Worm (Caenorhabditis elegans) whole organism, L4 larva: ENCODE measurements around the gene ZK856.6.

Experiments used
- D1046.2 ChIP-seq: fragments of 200-800 bp; sonication (Bioruptor generic); IDR thresholded peaks from 2 replicates; pipeline ENCODE4 v1.3.6; 2022; ENCODE audit warnings: missing genetic modification characterization, missing compliant biosample characterization
- F10B5.3 ChIP-seq: sonication (generic microtip); optimal IDR thresholded peaks from 2 replicates; lab custom pipeline; 2016; ENCODE audit warnings: mild to moderate bottlenecking, missing genetic modification characterization, missing compliant biosample characterization
- F26F4.8 ChIP-seq: fragments of 200-800 bp; sonication (Bioruptor generic); conservative IDR thresholded peaks from 2 replicates; pipeline ENCODE4 v1.3.6; 2022; ENCODE audit warnings: missing genetic modification characterization, missing compliant biosample characterization
- F44E2.7 ChIP-seq: fragments of 200-800 bp; sonication (Bioruptor generic); IDR thresholded peaks from 2 replicates; pipeline ENCODE4 v2.1.2; 2022; ENCODE audit warnings: missing genetic modification characterization, missing compliant biosample characterization
- F49E8.2 ChIP-seq: sonication (generic microtip); optimal IDR thresholded peaks from 2 replicates; lab custom pipeline; 2016; ENCODE audit warnings: missing compliant biosample characterization, mild to moderate bottlenecking, missing genetic modification characterization, borderline replicate concordance
- Y105C5A.15 ChIP-seq: fragments of 200-800 bp; sonication (Bioruptor generic); IDR thresholded peaks from 2 replicates; pipeline ENCODE4 v1.3.6; 2022; ENCODE audit warnings: missing genetic modification characterization, missing compliant biosample characterization
- Y48G9A.11 ChIP-seq: fragments of 200-800 bp; sonication (Bioruptor generic); IDR thresholded peaks from 2 replicates; pipeline ENCODE4 v1.3.6; 2022; ENCODE audit warnings: missing genetic modification reagents, missing genetic modification characterization, missing compliant biosample characterization
- Y75B8A.6 ChIP-seq: fragments of 200-800 bp; sonication (Bioruptor generic); IDR thresholded peaks from 2 replicates; pipeline ENCODE4 v1.3.6; 2022; ENCODE audit warnings: missing genetic modification reagents, missing genetic modification characterization, missing compliant biosample characterization
- ZK337.2 ChIP-seq: fragments of 200-800 bp; sonication (Bioruptor generic); IDR thresholded peaks from 2 replicates; pipeline ENCODE4 v1.3.6; 2022; ENCODE audit warnings: missing genetic modification reagents, missing genetic modification characterization, missing compliant biosample characterization
- aha-1 ChIP-seq: fragments of 150-350 bp; peaks from one replicate; lab custom pipeline; 2014; ENCODE audit warnings: missing biosample characterization, missing genetic modification characterization
- arid-1 ChIP-seq: fragments of 200-800 bp; sonication (Bioruptor generic); conservative IDR thresholded peaks from 2 replicates; pipeline ENCODE4 v1.3.6; 2022; ENCODE audit warnings: missing genetic modification reagents, missing genetic modification characterization, missing compliant biosample characterization
- attf-4 ChIP-seq: sonication (generic microtip); optimal IDR thresholded peaks from 3 replicates; lab custom pipeline; 2017; ENCODE audit warnings: missing biosample characterization, missing genetic modification characterization
- ceh-20 ChIP-seq: fragments of 200-800 bp; sonication (Bioruptor generic); IDR thresholded peaks from 2 replicates; pipeline ENCODE4 v1.3.6; 2022; ENCODE audit warnings: missing genetic modification reagents, missing genetic modification characterization, missing compliant biosample characterization
- ceh-32 ChIP-seq: sonication (generic microtip); optimal IDR thresholded peaks from 2 replicates; lab custom pipeline; 2016; ENCODE audit warnings: mild to moderate bottlenecking, missing genetic modification characterization, missing compliant biosample characterization; ENCODE audit not compliant: poor library complexity
- ceh-62 ChIP-seq: sonication (generic microtip); optimal IDR thresholded peaks from 2 replicates; lab custom pipeline; 2017; ENCODE audit warnings: missing biosample characterization, missing genetic modification characterization
- ceh-82 ChIP-seq: sonication (generic microtip); optimal IDR thresholded peaks from 2 replicates; lab custom pipeline; 2017; ENCODE audit warnings: missing biosample characterization, missing genetic modification characterization
- daf-16 ChIP-seq, 3 experiments: sonication (generic microtip); optimal IDR thresholded peaks; 2 replicates each; lab custom pipeline; 2016 to 2017; ENCODE audit warnings: missing genetic modification characterization in 3 of 3, missing genetic modification reagents in 3 of 3, mild to moderate bottlenecking in 2 of 3, missing compliant biosample characterization in 2 of 3, missing biosample characterization in 1 of 3, moderate library complexity in 1 of 3
- daf-8 ChIP-seq: fragments of 200-800 bp; sonication (Bioruptor generic); IDR thresholded peaks from 2 replicates; pipeline ENCODE4 v1.3.6; 2022; ENCODE audit warnings: missing genetic modification characterization, missing compliant biosample characterization
- dmd-6 ChIP-seq: fragments of 200-800 bp; sonication (Bioruptor generic); IDR thresholded peaks from 2 replicates; pipeline ENCODE4 v1.3.6; 2022; ENCODE audit warnings: missing genetic modification reagents, missing genetic modification characterization, missing compliant biosample characterization
- dpl-1 ChIP-seq: fragments of 150-350 bp; optimal IDR thresholded peaks from 2 replicates; lab custom pipeline; 2014; ENCODE audit warnings: missing biosample characterization, missing genetic modification reagents, missing genetic modification characterization
- duxl-1 ChIP-seq: sonication (generic microtip); optimal IDR thresholded peaks from 2 replicates; lab custom pipeline; 2016; ENCODE audit warnings: mild to moderate bottlenecking, missing genetic modification characterization, moderate library complexity, missing compliant biosample characterization; ENCODE audit not compliant: poor library complexity
- dve-1 ChIP-seq: sonication (generic microtip); optimal IDR thresholded peaks from 2 replicates; lab custom pipeline; 2017; ENCODE audit warnings: antibody characterized with exemption, mild to moderate bottlenecking, missing genetic modification characterization, missing compliant biosample characterization; ENCODE audit not compliant: insufficient read depth
- egl-27 ChIP-seq: sonication (generic microtip); optimal IDR thresholded peaks from 3 replicates; lab custom pipeline; 2017; ENCODE audit warnings: missing biosample characterization, missing genetic modification reagents, missing genetic modification characterization
- fkh-10 ChIP-seq: fragments of 150-350 bp; optimal IDR thresholded peaks from 2 replicates; lab custom pipeline; 2014; ENCODE audit warnings: missing biosample characterization, missing genetic modification reagents, missing genetic modification characterization
- hif-1 ChIP-seq, 2 experiments: sonication (generic microtip); optimal IDR thresholded peaks; 2 replicates each; lab custom pipeline; 2016 to 2017; ENCODE audit warnings: missing compliant biosample characterization in 2 of 2, missing genetic modification characterization in 2 of 2, missing genetic modification reagents in 2 of 2, missing genotype in 2 of 2, mild to moderate bottlenecking in 1 of 2
- hlh-30 ChIP-seq: sonication (generic microtip); optimal IDR thresholded peaks from 2 replicates; lab custom pipeline; 2017; ENCODE audit warnings: antibody characterized with exemption, mild to moderate bottlenecking, missing genetic modification characterization, missing compliant biosample characterization; ENCODE audit not compliant: insufficient read depth
- hmg-1.1 ChIP-seq: fragments of 200-800 bp; sonication (Bioruptor generic); IDR thresholded peaks from 2 replicates; pipeline ENCODE4 v1.3.6; 2022; ENCODE audit warnings: missing genetic modification reagents, missing genetic modification characterization, missing compliant biosample characterization
- lin-1 ChIP-seq: fragments of 200-800 bp; sonication (Bioruptor generic); IDR thresholded peaks from 2 replicates; pipeline ENCODE4 v1.3.6; 2022; ENCODE audit warnings: missing genetic modification reagents, missing genetic modification characterization, missing compliant biosample characterization
- lin-15B ChIP-seq: fragments of 150-350 bp; sonication (generic microtip); optimal IDR thresholded peaks from 3 replicates; lab custom pipeline; 2014; ENCODE audit warnings: missing biosample characterization, missing genetic modification characterization
- lin-39 ChIP-seq: fragments of 150-350 bp; optimal IDR thresholded peaks from 2 replicates; lab custom pipeline; 2014; ENCODE audit warnings: missing biosample characterization, missing genetic modification reagents, missing genetic modification characterization
- lir-3 ChIP-seq: sonication (generic microtip); optimal IDR thresholded peaks from 2 replicates; lab custom pipeline; 2016; ENCODE audit warnings: mild to moderate bottlenecking, missing genetic modification characterization, missing compliant biosample characterization
- lsy-2 ChIP-seq, 2 experiments: fragments of 150-350 bp in 1 of 2; sonication (generic microtip) in 1 of 2; optimal IDR thresholded peaks; 2 replicates each; lab custom pipeline; 2014 to 2017; ENCODE audit warnings: missing biosample characterization in 2 of 2, missing genetic modification characterization in 2 of 2
- madf-9 ChIP-seq: fragments of 200-800 bp; sonication (Bioruptor generic); conservative IDR thresholded peaks from 2 replicates; pipeline ENCODE4 v1.3.6; 2022; ENCODE audit warnings: missing genetic modification reagents, missing genetic modification characterization, missing compliant biosample characterization
- mdl-1 ChIP-seq, 2 experiments: fragments of 150-350 bp in 1 of 2; sonication (generic microtip) in 1 of 2; optimal IDR thresholded peaks; 2 replicates each; lab custom pipeline; 2014 to 2017; ENCODE audit warnings: missing biosample characterization in 2 of 2, missing genetic modification characterization in 2 of 2
- mep-1 ChIP-seq: fragments of 150-350 bp; sonication (generic microtip); optimal IDR thresholded peaks from 3 replicates; lab custom pipeline; 2014; ENCODE audit warnings: missing biosample characterization, missing genetic modification characterization
- mxl-2 ChIP-seq: fragments of 200-800 bp; sonication (Bioruptor generic); conservative IDR thresholded peaks from 2 replicates; pipeline ENCODE4 v1.3.6; 2022; ENCODE audit warnings: missing genetic modification reagents, missing genetic modification characterization, missing compliant biosample characterization
- mxl-3 ChIP-seq: fragments of 200-800 bp; sonication (Bioruptor generic); optimal IDR thresholded peaks from 2 replicates; lab custom pipeline; 2018; ENCODE audit warnings: mild to moderate bottlenecking, missing genetic modification characterization, missing compliant biosample characterization
- nhr-76 ChIP-seq: fragments of 150-350 bp; optimal IDR thresholded peaks from 2 replicates; lab custom pipeline; 2014; ENCODE audit warnings: missing biosample characterization, missing genetic modification characterization
- nhr-77 ChIP-seq: fragments of 150-350 bp; optimal IDR thresholded peaks from 2 replicates; lab custom pipeline; 2014; ENCODE audit warnings: missing biosample characterization, missing genetic modification characterization
- php-3 ChIP-seq: fragments of 200-800 bp; sonication (Bioruptor generic); IDR thresholded peaks from 2 replicates; pipeline ENCODE4 v1.3.6; 2022; ENCODE audit warnings: missing genetic modification reagents, missing genetic modification characterization, missing compliant biosample characterization
- saeg-2 ChIP-seq: fragments of 200-800 bp; sonication (Bioruptor generic); IDR thresholded peaks from 2 replicates; pipeline ENCODE4 v1.3.6; 2022; ENCODE audit warnings: missing genetic modification reagents, missing genetic modification characterization, missing compliant biosample characterization
- sdz-12 ChIP-seq: fragments of 200-800 bp; sonication (Bioruptor generic); optimal IDR thresholded peaks from 2 replicates; lab custom pipeline; 2018; ENCODE audit warnings: mild to moderate bottlenecking, missing genetic modification characterization, missing compliant biosample characterization
- tag-97 ChIP-seq: fragments of 200-800 bp; sonication (Bioruptor generic); IDR thresholded peaks from 2 replicates; pipeline ENCODE4 v1.3.6; 2022; ENCODE audit warnings: missing genetic modification characterization, missing compliant biosample characterization
- unc-130 ChIP-seq: sonication (generic microtip); optimal IDR thresholded peaks from 2 replicates; lab custom pipeline; 2016; ENCODE audit warnings: missing genetic modification reagents, missing genetic modification characterization, missing compliant biosample characterization
- unc-39 ChIP-seq: sonication (generic microtip); optimal IDR thresholded peaks from 2 replicates; lab custom pipeline; 2017; ENCODE audit warnings: missing biosample characterization, missing genetic modification characterization
- unc-62 ChIP-seq, 3 experiments: fragments of 150-350 bp in 1 of 3; sonication (generic microtip); optimal IDR thresholded peaks in 2 of 3; peaks in 1 of 3; 1 replicate in 1 of 3; 2 replicates in 2 of 3; lab custom pipeline; 2014 to 2017; ENCODE audit warnings: missing biosample characterization in 3 of 3, missing genetic modification characterization in 3 of 3, missing genetic modification reagents in 3 of 3, missing genotype in 1 of 3
- zag-1 ChIP-seq: fragments of 150-350 bp; optimal IDR thresholded peaks from 2 replicates; lab custom pipeline; 2014; ENCODE audit warnings: missing biosample characterization, missing genetic modification characterization
- zfp-3 ChIP-seq: fragments of 200-800 bp; sonication (Bioruptor generic); conservative IDR thresholded peaks from 2 replicates; pipeline ENCODE4 v1.3.6; 2022; ENCODE audit warnings: missing genetic modification reagents, missing genetic modification characterization, missing compliant biosample characterization

The ZK856.6 gene

ce11 chrV:10245615-10246014 is 47.1 kb downstream of the ZK856.6 start (continued):
- TF ChIP-seq arid-1 (GFP tag; lab: Robert Waterston, UW) (no peak), ceh-62 (tag; lab: Kevin White, UChicago) (no peak), saeg-2 (no peak), Y105C5A.15 (GFP tag; lab: Robert Waterston, UW) (no peak), daf-16 (GFP tag; optimal IDR thresholded peaks at IDR 0.05; lab: Kevin White, UChicago) (no peak), daf-16 (tag; optimal IDR thresholded peaks at IDR 0.05; lab: Kevin White, UChicago) (peak; percentile 100), ceh-82 (no peak), nhr-77 (peak; percentile 34), mdl-1 (tag; optimal IDR thresholded peaks at IDR 0.05; lab: Kevin White, UChicago) (no peak), dve-1 (tag; lab: Kevin White, UChicago) (peak; percentile 53), fkh-10 (GFP tag; lab: Kevin White, UChicago) (no peak), php-3 (GFP tag; lab: Robert Waterston, UW) (no peak), F44E2.7 (GFP tag; lab: Robert Waterston, UW) (no peak)
- TF ChIP-seq, all 104 proteins: peak for 6

ce11 chrV:10246443-10246885 is 48.0 kb downstream of the ZK856.6 start:
- TF ChIP-seq nhr-77: no peak
- no peak for TF ChIP-seq F26F4.8 (GFP tag; lab: Robert Waterston, UW)
- TF ChIP-seq lir-3 (tag; lab: Kevin White, UChicago): no peak
- no peak for TF ChIP-seq ceh-32
- peak; percentile 57 for TF ChIP-seq mep-1
- no peak for TF ChIP-seq mxl-2 (GFP tag; lab: Robert Waterston, UW)
- no peak for TF ChIP-seq duxl-1 (tag; lab: Kevin White, UChicago)
- TF ChIP-seq sdz-12 (GFP tag; lab: Kevin White, UChicago): no peak
- no peak for TF ChIP-seq daf-8 (GFP tag; lab: Robert Waterston, UW)
- TF ChIP-seq ceh-20 (GFP tag; lab: Robert Waterston, UW): no peak
- peak; percentile 28 to 47 for TF ChIP-seq lsy-2 (tag; optimal IDR thresholded peaks at IDR 0.05; lab: Kevin White, UChicago)
- no peak for TF ChIP-seq lin-15B (tag; lab: Kevin White, UChicago)
- TF ChIP-seq hif-1 (tag; optimal IDR thresholded peaks at IDR 0.05; lab: Kevin White, UChicago): peak in 1 of 2 experiments; percentile 19
- peak; percentile 33; the same call in 1 of the 2 replicates for TF ChIP-seq dmd-6
- no peak for TF ChIP-seq F10B5.3 (tag; lab: Kevin White, UChicago)
- TF ChIP-seq unc-130: peak; percentile 42
- no peak for TF ChIP-seq attf-4
- no peak for TF ChIP-seq unc-39 (tag; lab: Kevin White, UChicago)
- TF ChIP-seq Y75B8A.6 (GFP tag; lab: Robert Waterston, UW): no peak
- TF ChIP-seq mxl-3 (GFP tag; lab: Kevin White, UChicago): peak; percentile 20
- no peak; the same call in 1 of the 2 replicates for TF ChIP-seq hmg-1.1 (GFP tag; lab: Robert Waterston, UW)
- no peak for TF ChIP-seq tag-97 (GFP tag; lab: Robert Waterston, UW)
- TF ChIP-seq D1046.2: no peak
- TF ChIP-seq F49E8.2 (tag; lab: Kevin White, UChicago): no peak
- peak; percentile 88 for TF ChIP-seq hlh-30 (tag; lab: Kevin White, UChicago)
- TF ChIP-seq ZK337.2 (GFP tag; lab: Robert Waterston, UW): 0 out of 2 replicates have a peak, but pooled peaks have one; percentile 23
- no peak for TF ChIP-seq lin-39 (tag; lab: Kevin White, UChicago)
- no peak for TF ChIP-seq zag-1
- TF ChIP-seq Y48G9A.11 (GFP tag; lab: Robert Waterston, UW): no peak
- TF ChIP-seq unc-62 (GFP tag; optimal IDR thresholded peaks at IDR 0.05 in 1 of 2; lab: Kevin White, UChicago): peak in 1 of 2 experiments; percentile 95
- TF ChIP-seq unc-62 (tag; optimal IDR thresholded peaks at IDR 0.05; lab: Kevin White, UChicago): no peak
- no peak for TF ChIP-seq nhr-76 (tag; lab: Kevin White, UChicago)
- no peak for TF ChIP-seq madf-9
- peak; percentile 96 for TF ChIP-seq aha-1 (tag; lab: Kevin White, UChicago)
- peak; percentile 17 for TF ChIP-seq dpl-1 (GFP tag; lab: Kevin White, UChicago)
- TF ChIP-seq egl-27 (tag; lab: Kevin White, UChicago): no peak
- no peak for TF ChIP-seq zfp-3 (GFP tag; lab: Robert Waterston, UW)
- TF ChIP-seq lin-1 (GFP tag; lab: Robert Waterston, UW): no peak
- TF ChIP-seq fkh-10 (GFP tag; lab: Kevin White, UChicago): peak; percentile 87
